Fruit fly (Drosophila melanogaster) whole organism, embryonic: Measurements from ENCODE around the gene lwr.

Source experiments
- CG11695 ChIP-seq: fragments of 200-800 bp; sonication (Bioruptor generic); IDR thresholded peaks from 3 replicates; pipeline ENCODE4 v1.3.6; 2022; ENCODE audit warnings: missing biosample characterization, missing genetic modification characterization
- CG11696 ChIP-seq: fragments of 200-800 bp; sonication (Bioruptor generic); IDR thresholded peaks from 2 replicates; pipeline ENCODE4 v1.3.6; 2022; ENCODE audit warnings: missing biosample characterization, missing genetic modification characterization
- CG12769 ChIP-seq: fragments of 200-800 bp; sonication (Bioruptor generic); optimal IDR thresholded peaks from 2 replicates; lab custom pipeline; 2019; ENCODE audit warnings: missing biosample characterization, mild to moderate bottlenecking, missing genetic modification characterization, moderate library complexity
- CG13287 ChIP-seq: fragments of 200-800 bp; sonication (Bioruptor generic); IDR thresholded peaks from 2 replicates; pipeline ENCODE4 v1.3.6; 2022; ENCODE audit warnings: missing biosample characterization, missing genetic modification characterization; ENCODE audit not compliant: partially characterized antibody
- CG14441 ChIP-seq: fragments of 200-800 bp; sonication (Bioruptor generic); IDR thresholded peaks from 2 replicates; pipeline ENCODE4 v1.3.6; 2022; ENCODE audit warnings: missing biosample characterization, missing genetic modification characterization
- CG14710 ChIP-seq: fragments of 200-800 bp; sonication (Bioruptor generic); optimal IDR thresholded peaks from 3 replicates; lab custom pipeline; 2019; ENCODE audit warnings: missing biosample characterization, mild to moderate bottlenecking, missing genetic modification characterization, moderate library complexity
- CG17802 ChIP-seq: fragments of 200-800 bp; sonication (Bioruptor generic); optimal IDR thresholded peaks from 2 replicates; lab custom pipeline; 2018; ENCODE audit warnings: missing biosample characterization, mild to moderate bottlenecking, missing genetic modification characterization, moderate library complexity
- CG17829 ChIP-seq: fragments of 200-800 bp; optimal IDR thresholded peaks from 2 replicates; lab custom pipeline; 2019; ENCODE audit warnings: missing biosample characterization, mild to moderate bottlenecking, missing genetic modification characterization, moderate library complexity
- CG18262 ChIP-seq: fragments of 200-800 bp; optimal IDR thresholded peaks from 3 replicates; lab custom pipeline; 2019; ENCODE audit warnings: missing biosample characterization, mild to moderate bottlenecking, missing genetic modification characterization, moderate library complexity
- CG2116 ChIP-seq: fragments of 200-800 bp; sonication (Bioruptor generic); optimal IDR thresholded peaks from 3 replicates; lab custom pipeline; 2018; ENCODE audit warnings: missing biosample characterization, mild to moderate bottlenecking, missing genetic modification characterization
- CG2120 ChIP-seq: fragments of 200-800 bp; sonication (Bioruptor generic); optimal IDR thresholded peaks from 3 replicates; lab custom pipeline; 2016; ENCODE audit warnings: missing biosample characterization, missing genetic modification characterization
- CG3726 ChIP-seq: fragments of 200-800 bp; sonication (Bioruptor generic); IDR thresholded peaks from 3 replicates; pipeline ENCODE4, ENCODE4 v1.3.6; 2022; ENCODE audit warnings: missing biosample characterization, missing genetic modification characterization
- CG3838 ChIP-seq: fragments of 200-800 bp; sonication (Bioruptor generic); optimal IDR thresholded peaks from 3 replicates; lab custom pipeline; 2016; ENCODE audit warnings: missing biosample characterization, missing genetic modification characterization
- CG4328 ChIP-seq: fragments of 200-800 bp; sonication (Bioruptor generic); optimal IDR thresholded peaks from 3 replicates; lab custom pipeline; 2017; ENCODE audit warnings: missing biosample characterization, missing genetic modification reagents, missing genetic modification characterization
- CG4820 ChIP-seq: fragments of 200-800 bp; sonication (Bioruptor generic); optimal IDR thresholded peaks from 3 replicates; lab custom pipeline; 2016; ENCODE audit warnings: missing biosample characterization, missing genetic modification characterization
- CG6272 ChIP-seq: fragments of 200-800 bp; sonication (Bioruptor generic); IDR thresholded peaks from 2 replicates; pipeline ENCODE4 v1.3.6; 2022; ENCODE audit warnings: missing biosample characterization, missing genetic modification characterization
- CG6791 ChIP-seq: fragments of 200-800 bp; sonication (Bioruptor generic); IDR thresholded peaks from 3 replicates; pipeline ENCODE4 v1.3.6; 2022; ENCODE audit warnings: missing biosample characterization, missing genetic modification characterization; ENCODE audit not compliant: partially characterized antibody
- CG8944 ChIP-seq: fragments of 200-800 bp; sonication (Bioruptor generic); optimal IDR thresholded peaks from 3 replicates; lab custom pipeline; 2016; ENCODE audit warnings: missing biosample characterization, missing genetic modification characterization
- CG9797 ChIP-seq: fragments of 200-800 bp; sonication (Bioruptor generic); optimal IDR thresholded peaks from 3 replicates; lab custom pipeline; 2018; ENCODE audit warnings: missing biosample characterization, mild to moderate bottlenecking, missing genetic modification characterization
- H2.0 ChIP-seq: fragments of 200-800 bp; sonication (Bioruptor generic); IDR thresholded peaks from 2 replicates; pipeline ENCODE4 v1.3.6; 2022; ENCODE audit warnings: missing biosample characterization, missing genetic modification characterization
- Hsf ChIP-seq: fragments of 200-800 bp; sonication (Bioruptor generic); optimal IDR thresholded peaks from 3 replicates; lab custom pipeline; 2016; ENCODE audit warnings: missing biosample characterization, missing genetic modification characterization
- Myb ChIP-seq: fragments of 200-800 bp; sonication (Bioruptor generic); optimal IDR thresholded peaks from 2 replicates; lab custom pipeline; 2016; ENCODE audit warnings: missing biosample characterization, missing genetic modification characterization
- Neu2 ChIP-seq: fragments of 200-800 bp; sonication (Bioruptor generic); optimal IDR thresholded peaks from 3 replicates; lab custom pipeline; 2016; ENCODE audit warnings: missing biosample characterization, missing genetic modification characterization, borderline replicate concordance
- Opbp ChIP-seq: fragments of 200-800 bp; sonication (Bioruptor generic); IDR thresholded peaks from 3 replicates; pipeline ENCODE4 v1.3.6; 2022; ENCODE audit warnings: missing biosample characterization, missing genetic modification characterization; ENCODE audit not compliant: partially characterized antibody
- Pdp1 ChIP-seq, 2 experiments: fragments of 200-800 bp; sonication (Bioruptor generic); optimal IDR thresholded peaks; 3 replicates each; lab custom pipeline; 2016; ENCODE audit warnings: missing biosample characterization in 2 of 2, missing genetic modification characterization in 2 of 2, mild to moderate bottlenecking in 1 of 2, moderate library complexity in 1 of 2
- Ravus ChIP-seq: fragments of 200-800 bp; sonication (Bioruptor generic); IDR thresholded peaks from 2 replicates; pipeline ENCODE4 v1.3.6; 2022; ENCODE audit warnings: missing biosample characterization, missing genetic modification characterization
- Rfx ChIP-seq: fragments of 200-800 bp; sonication (Bioruptor generic); IDR thresholded peaks from 2 replicates; pipeline ENCODE4 v1.3.6; 2022; ENCODE audit warnings: missing biosample characterization, missing genetic modification characterization
- Side ChIP-seq: fragments of 200-800 bp; sonication (Bioruptor generic); optimal IDR thresholded peaks from 2 replicates; lab custom pipeline; 2016; ENCODE audit warnings: missing biosample characterization, missing genetic modification characterization
- ap ChIP-seq: fragments of 200-800 bp; sonication (Bioruptor generic); IDR thresholded peaks from 2 replicates; pipeline ENCODE4 v1.3.6; 2022; ENCODE audit warnings: missing biosample characterization, missing genetic modification characterization
- bowl ChIP-seq: fragments of 200-800 bp; sonication (Bioruptor generic); IDR thresholded peaks from 2 replicates; pipeline ENCODE4 v1.3.6; 2022; ENCODE audit warnings: missing biosample characterization, missing genetic modification characterization
- bsh ChIP-seq, 2 experiments: fragments of 200-800 bp; sonication (Bioruptor generic); optimal IDR thresholded peaks; 2 replicates each; lab custom pipeline; 2017 to 2018; ENCODE audit warnings: mild to moderate bottlenecking in 2 of 2, missing biosample characterization in 2 of 2, missing genetic modification characterization in 2 of 2, moderate library complexity in 1 of 2
- cad ChIP-seq: fragments of >200 bp; optimal IDR thresholded peaks from 2 replicates; lab custom pipeline; 2017; ENCODE audit warnings: missing biosample characterization, missing genetic modification characterization
- chm ChIP-seq: fragments of 200-800 bp; sonication (Bioruptor generic); IDR thresholded peaks from 2 replicates; pipeline ENCODE4 v1.3.6; 2022; ENCODE audit warnings: missing biosample characterization, missing genetic modification characterization
- danr ChIP-seq: fragments of 200-800 bp; sonication (Bioruptor generic); IDR thresholded peaks from 2 replicates; pipeline ENCODE4 v1.3.6; 2022; ENCODE audit warnings: missing biosample characterization, missing genetic modification characterization
- dimm ChIP-seq: fragments of 200-800 bp; sonication (Bioruptor generic); IDR thresholded peaks from 2 replicates; pipeline ENCODE4 v1.3.6; 2022; ENCODE audit warnings: missing biosample characterization, missing genetic modification characterization
- fu2 ChIP-seq: fragments of 200-800 bp; sonication (Bioruptor generic); optimal IDR thresholded peaks from 2 replicates; lab custom pipeline; 2016; ENCODE audit warnings: missing biosample characterization, missing genetic modification characterization
- gfzf ChIP-seq: fragments of 200-800 bp; sonication (Bioruptor generic); optimal IDR thresholded peaks from 2 replicates; lab custom pipeline; 2016; ENCODE audit warnings: missing biosample characterization, mild to moderate bottlenecking, missing genetic modification characterization, moderate library complexity
- jumu ChIP-seq: fragments of 200-800 bp; sonication (Bioruptor generic); optimal IDR thresholded peaks from 3 replicates; lab custom pipeline; 2016; ENCODE audit warnings: missing biosample characterization, missing genetic modification characterization
- ken ChIP-seq: fragments of 200-800 bp; sonication (Bioruptor generic); IDR thresholded peaks from 3 replicates; pipeline ENCODE4 v1.3.6; 2022; ENCODE audit warnings: missing biosample characterization, missing genetic modification characterization
- knrl ChIP-seq: fragments of 200-800 bp; sonication (Bioruptor generic); IDR thresholded peaks from 3 replicates; pipeline ENCODE4 v1.3.6; 2022; ENCODE audit warnings: missing biosample characterization, missing genetic modification characterization; ENCODE audit not compliant: partially characterized antibody
- mld ChIP-seq: fragments of 200-800 bp; sonication (Bioruptor generic); IDR thresholded peaks from 3 replicates; pipeline ENCODE4 v1.3.6; 2022; ENCODE audit warnings: missing biosample characterization, missing genetic modification characterization; ENCODE audit not compliant: partially characterized antibody
- psq ChIP-seq: fragments of 200-800 bp; sonication (Bioruptor generic); optimal IDR thresholded peaks from 2 replicates; lab custom pipeline; 2017; ENCODE audit warnings: missing biosample characterization, missing genetic modification characterization
- sim ChIP-seq: fragments of 200-800 bp; sonication (Bioruptor generic); IDR thresholded peaks from 2 replicates; pipeline ENCODE4 v1.3.6; 2022; ENCODE audit warnings: missing biosample characterization, missing genetic modification characterization
- slp2 ChIP-seq: fragments of 200-800 bp; sonication (Bioruptor generic); optimal IDR thresholded peaks from 2 replicates; lab custom pipeline; 2016; ENCODE audit warnings: missing biosample characterization, missing genetic modification characterization
- tup ChIP-seq: fragments of 200-800 bp; sonication (Bioruptor generic); optimal IDR thresholded peaks from 2 replicates; lab custom pipeline; 2016; ENCODE audit warnings: missing biosample characterization, mild to moderate bottlenecking, missing genetic modification characterization, moderate library complexity
- unc-4 ChIP-seq: fragments of 200-800 bp; sonication (Bioruptor generic); IDR thresholded peaks from 2 replicates; pipeline ENCODE4 v1.3.6; 2022; ENCODE audit warnings: missing biosample characterization, missing genetic modification characterization; ENCODE audit not compliant: partially characterized antibody
- vnd ChIP-seq: fragments of 200-800 bp; sonication (Bioruptor generic); IDR thresholded peaks from 3 replicates; pipeline ENCODE4 v1.3.6; 2022; ENCODE audit warnings: missing biosample characterization, missing genetic modification characterization; ENCODE audit not compliant: partially characterized antibody
- wdn ChIP-seq: fragments of 200-800 bp; sonication (Bioruptor generic); IDR thresholded peaks from 2 replicates; pipeline ENCODE4 v1.3.6; 2022; ENCODE audit warnings: missing biosample characterization, missing genetic modification characterization

The lwr gene

dm6 chr2L:568030-568429, 25.6 kb upstream of the lwr start, which contains the start of the genes Nle and Sf3b1 (continued):
- TF ChIP-seq CG17802 (tag; lab: Kevin White, UChicago) (no peak), gfzf (GFP tag; lab: Kevin White, UChicago) (peak; percentile 74), CG11696 (GFP tag; lab: Robert Waterston, UW) (no peak), bsh (GFP tag; optimal IDR thresholded peaks at IDR 0.05; lab: Kevin White, UChicago) (no peak), jumu (GFP tag; lab: Kevin White, UChicago) (peak; percentile 37), ap (GFP tag; lab: Robert Waterston, UW) (no peak), CG18262 (peak; percentile 40), wdn (GFP tag; lab: Robert Waterston, UW) (no peak), psq (GFP tag; lab: Kevin White, UChicago) (peak; percentile 48), Myb (GFP tag; lab: Kevin White, UChicago) (peak; percentile 9), Pdp1 (GFP tag; optimal IDR thresholded peaks at IDR 0.05; lab: Kevin White, UChicago) (peak in 1 of 2 experiments; percentile 48), CG12769 (tag; lab: Kevin White, UChicago) (no peak), CG11695 (GFP tag; lab: Robert Waterston, UW) (no peak), CG8944 (GFP tag; lab: Kevin White, UChicago) (peak; percentile 35), Rfx (GFP tag; lab: Robert Waterston, UW) (peak; percentile 41), Ravus (GFP tag; lab: Robert Waterston, UW) (no peak), danr (no peak), CG9797 (GFP tag; lab: Kevin White, UChicago) (peak; percentile 92), Side (GFP tag; lab: Kevin White, UChicago) (peak; percentile 8), fu2 (GFP tag; lab: Kevin White, UChicago) (peak; percentile 19), CG2120 (peak; percentile 80), CG3838 (no peak), CG17829 (peak; percentile 80), CG13287 (GFP tag; lab: Robert Waterston, UW) (peak; percentile 99)

DNA sequence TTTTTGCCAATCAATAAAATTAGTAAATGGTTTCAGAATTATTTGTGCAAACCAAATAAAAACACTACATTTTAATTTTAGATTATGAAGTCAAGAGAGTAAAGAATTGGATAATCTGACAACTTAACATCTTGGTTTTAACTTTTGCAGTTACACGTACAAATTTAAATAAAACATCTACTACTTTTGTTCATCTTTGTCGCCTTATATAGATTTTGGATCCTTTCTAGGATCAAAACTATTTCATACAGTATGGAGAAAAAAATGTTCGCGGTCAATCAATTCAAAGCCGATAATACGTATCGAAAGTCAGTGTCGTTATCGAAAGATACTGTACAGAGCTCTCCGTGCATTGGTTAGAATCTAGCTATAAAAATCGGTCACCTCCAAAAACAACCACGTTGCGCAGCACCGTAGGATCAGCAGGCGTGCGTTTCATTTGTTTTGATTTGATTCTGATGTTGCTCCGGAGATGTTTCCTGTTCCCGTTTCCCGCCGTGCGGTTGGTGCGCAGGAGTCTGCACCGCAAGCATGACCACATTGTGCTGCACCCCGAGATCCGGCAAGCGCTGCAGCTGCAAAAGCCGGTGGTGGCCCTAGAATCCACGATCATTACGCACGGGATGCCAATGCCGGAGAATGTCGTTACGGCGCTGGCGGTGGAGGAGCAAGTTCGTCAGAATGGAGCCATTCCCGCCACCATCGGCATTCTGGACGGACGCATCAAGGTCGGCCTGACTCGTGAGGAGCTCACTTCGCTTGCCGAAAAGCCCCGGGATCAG, 21.6 kb upstream of the lwr start, which contains the start of the genes uncNacbeta and CG2794:
Gene uncNacbeta, minus strand, starts transcription at position 51 of the 782 bp plus-strand sequence.
Gene CG2794, plus strand, starts transcription at position 395 of the 782 bp plus-strand sequence.
- no peak for TF ChIP-seq chm
- TF ChIP-seq Myb (GFP tag; lab: Kevin White, UChicago) = peak; percentile 37
- no peak for TF ChIP-seq bowl (GFP tag; lab: Robert Waterston, UW)
- TF ChIP-seq dimm (GFP tag; lab: Robert Waterston, UW) = no peak
- peak; percentile 61 for TF ChIP-seq vnd
- TF ChIP-seq CG2116 (GFP tag; lab: Kevin White, UChicago) = peak; percentile 90
- TF ChIP-seq knrl (GFP tag; lab: Robert Waterston, UW) = peak; percentile 47; the same call in 1 of the 3 replicates
- no peak for TF ChIP-seq CG4328
- TF ChIP-seq CG3726 (GFP tag; lab: Robert Waterston, UW) = no peak
- TF ChIP-seq CG6791 (GFP tag; lab: Robert Waterston, UW) = peak; percentile 71; the same call in 2 of the 3 replicates
- TF ChIP-seq CG14441 (GFP tag; lab: Robert Waterston, UW) = no peak
- no peak for TF ChIP-seq Neu2 (GFP tag; lab: Kevin White, UChicago)
- no peak for TF ChIP-seq ken (GFP tag; lab: Robert Waterston, UW)
- TF ChIP-seq Hsf (GFP tag; lab: Kevin White, UChicago) = no peak
- TF ChIP-seq CG14710 (tag; lab: Kevin White, UChicago) = peak; percentile 8
- TF ChIP-seq tup (GFP tag; lab: Kevin White, UChicago) = no peak
- no peak for TF ChIP-seq CG4820 (GFP tag; lab: Kevin White, UChicago)
- TF ChIP-seq cad (GFP tag; lab: Kevin White, UChicago) = no peak
- TF ChIP-seq CG17829 = peak; percentile 16
- TF ChIP-seq CG6272 = 0 out of 2 replicates have a peak, but pooled peaks have one; percentile 22
- no peak; the same call in 1 of the 2 replicates for TF ChIP-seq H2.0 (GFP tag; lab: Robert Waterston, UW)
- no peak for TF ChIP-seq slp2
- TF ChIP-seq unc-4 (GFP tag; lab: Robert Waterston, UW) = peak; percentile 63
- no peak for TF ChIP-seq sim (GFP tag; lab: Robert Waterston, UW)
- TF ChIP-seq Opbp = peak; percentile 73
- 0 out of 3 replicates have a peak, but pooled peaks have one; percentile 22 for TF ChIP-seq mld
